Comparison of ENCODE assay signal across 4 worm cellular contexts in the genomic region with DNA sequence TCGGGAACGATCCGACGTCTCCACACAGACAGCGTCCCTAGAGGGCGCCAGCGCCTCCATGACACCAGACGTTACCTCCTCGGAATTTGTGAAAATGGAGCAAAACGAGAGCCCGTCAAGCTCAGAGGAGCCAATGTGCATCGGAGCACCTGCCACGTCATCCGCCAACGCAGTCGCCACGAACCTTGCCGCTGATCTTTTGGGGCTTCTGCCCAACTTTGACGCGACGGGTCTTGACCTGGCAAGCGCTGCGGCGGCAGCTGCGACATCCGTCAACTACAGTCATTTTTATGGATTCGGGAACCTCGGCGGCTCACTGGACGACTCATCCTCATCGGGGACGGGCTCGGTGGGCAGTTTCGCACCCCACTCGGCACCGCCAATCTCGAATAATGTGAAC.
A peak's percentile ranks its signal among the peaks of the same experiment; 100 is the strongest.
TF ChIP-seq lines count a peak whose summit lies in the region.

No protein-coding gene starts in this region.

TF ChIP-seq in whole organism, L4 larva, 104 proteins besides CTCF, POLR2A, EP300 and RAD21:
- TF ChIP-seq set-16 (GFP tag; IDR thresholded peaks at IDR 0.05; lab: Robert Waterston, UW) (peak; percentile 91), sdz-12 (GFP tag; optimal IDR thresholded peaks at IDR 0.05; lab: Kevin White, UChicago) (peak; percentile 16), dve-1 (tag; optimal IDR thresholded peaks at IDR 0.05; lab: Kevin White, UChicago; ENCODE audit: insufficient read depth) (no peak), F44E2.7 (GFP tag; IDR thresholded peaks at IDR 0.05; lab: Robert Waterston, UW) (no peak), ceh-32 (tag; optimal IDR thresholded peaks at IDR 0.05; lab: Kevin White, UChicago; ENCODE audit: poor library complexity) (no peak), snpc-4 (tag; optimal IDR thresholded peaks at IDR 0.05; lab: Kevin White, UChicago) (no peak), aha-1 (tag; lab: Kevin White, UChicago) (peak; percentile 16), madf-9 (GFP tag; conservative IDR thresholded peaks at IDR 0.05; lab: Robert Waterston, UW) (no peak), jun-1 (tag; optimal IDR thresholded peaks at IDR 0.05; lab: Kevin White, UChicago) (no peak), saeg-2 (GFP tag; IDR thresholded peaks at IDR 0.05; lab: Robert Waterston, UW) (no peak), dmd-9 (GFP tag; IDR thresholded peaks at IDR 0.05; lab: Robert Waterston, UW) (no peak), F26F4.8 (GFP tag; conservative IDR thresholded peaks at IDR 0.05; lab: Robert Waterston, UW) (no peak), nhr-48 (tag; optimal IDR thresholded peaks at IDR 0.05; lab: Kevin White, UChicago) (no peak), ces-1 (GFP tag; optimal IDR thresholded peaks at IDR 0.05; lab: Kevin White, UChicago) (no peak), egl-27 (tag; optimal IDR thresholded peaks at IDR 0.05; lab: Kevin White, UChicago) (no peak), gei-8 (GFP tag; optimal IDR thresholded peaks at IDR 0.05; lab: Kevin White, UChicago) (no peak), ztf-11 (tag; optimal IDR thresholded peaks at IDR 0.05; lab: Kevin White, UChicago) (no peak), daf-12 (tag; optimal IDR thresholded peaks at IDR 0.05; lab: Kevin White, UChicago) (no peak), hmg-1.1 (GFP tag; IDR thresholded peaks at IDR 0.05; lab: Robert Waterston, UW) (no peak), lin-13 (GFP tag; optimal IDR thresholded peaks at IDR 0.05; lab: Kevin White, UChicago) (no peak), lin-39 (tag; optimal IDR thresholded peaks at IDR 0.05; lab: Kevin White, UChicago) (no peak)

TF ChIP-seq in whole organism, late embryonic, 69 proteins besides CTCF, POLR2A, EP300 and RAD21:
- no peak for TF ChIP-seq sox-4 (tag; optimal IDR thresholded peaks at IDR 0.05; lab: Kevin White, UChicago)
- TF ChIP-seq hlh-6 (tag; optimal IDR thresholded peaks at IDR 0.05; lab: Kevin White, UChicago): peak; percentile 40

TF ChIP-seq in whole organism, midembryonic, 9 proteins besides CTCF, POLR2A, EP300 and RAD21:
- TF ChIP-seq klf-2 (GFP tag; conservative IDR thresholded peaks at IDR 0.05; lab: Robert Waterston, UW) (no peak), ref-1 (GFP tag; conservative IDR thresholded peaks at IDR 0.05; lab: Robert Waterston, UW) (no peak), cog-1 (tag; optimal IDR thresholded peaks at IDR 0.05; lab: Kevin White, UChicago) (no peak), flt-1 (GFP tag; IDR thresholded peaks at IDR 0.05; lab: Robert Waterston, UW) (no peak), T22C8.4 (GFP tag; IDR thresholded peaks at IDR 0.05; lab: Robert Waterston, UW) (no peak), ztf-29 (GFP tag; IDR thresholded peaks at IDR 0.05; lab: Robert Waterston, UW) (no peak), med-1 (GFP tag; optimal IDR thresholded peaks at IDR 0.05; lab: Kevin White, UChicago; ENCODE audit: insufficient read depth) (no peak), tab-1 (GFP tag; IDR thresholded peaks at IDR 0.05; lab: Robert Waterston, UW) (0 out of 2 replicates have a peak, but pooled peaks have one; percentile 58)

TF ChIP-seq in whole organism, young adult, 124 proteins besides CTCF, POLR2A, EP300 and RAD21:
- no peak for TF ChIP-seq snpc-3.4 (tag; optimal IDR thresholded peaks at IDR 0.05; lab: Kevin White, UChicago)
- no peak for TF ChIP-seq F57C9.4 (tag; optimal IDR thresholded peaks at IDR 0.05; lab: Kevin White, UChicago)
- TF ChIP-seq madf-3 (GFP tag; IDR thresholded peaks at IDR 0.05; lab: Robert Waterston, UW): peak; percentile 65; the same call in 1 of the 2 replicates
- TF ChIP-seq zfh-2 (GFP tag; conservative IDR thresholded peaks at IDR 0.05; lab: Robert Waterston, UW): peak; percentile 76; the same call in 1 of the 2 replicates
- TF ChIP-seq egrh-3 (GFP tag; IDR thresholded peaks at IDR 0.05; lab: Robert Waterston, UW): peak; percentile 71; the same call in 1 of the 2 replicates
- no peak for TF ChIP-seq let-607 (tag; optimal IDR thresholded peaks at IDR 0.05; lab: Kevin White, UChicago)
- no peak for TF ChIP-seq cebp-2 (GFP tag; IDR thresholded peaks at IDR 0.05; lab: Robert Waterston, UW)
- peak; percentile 50; the same call in 1 of the 2 replicates for TF ChIP-seq lin-26 (GFP tag; IDR thresholded peaks at IDR 0.05; lab: Robert Waterston, UW)
- peak; percentile 4 for TF ChIP-seq F22D6.2 (tag; optimal IDR thresholded peaks at IDR 0.05; lab: Kevin White, UChicago)
- TF ChIP-seq Y53G8AR.9 (GFP tag; conservative IDR thresholded peaks at IDR 0.05; lab: Robert Waterston, UW): no peak
- no peak for TF ChIP-seq snpc-1.1 (tag; optimal IDR thresholded peaks at IDR 0.05; lab: Kevin White, UChicago; ENCODE audit: insufficient read depth)
- TF ChIP-seq let-526 (GFP tag; IDR thresholded peaks at IDR 0.05; lab: Robert Waterston, UW): no peak
- peak; percentile 6 for TF ChIP-seq chd-7 (tag; optimal IDR thresholded peaks at IDR 0.05; lab: Kevin White, UChicago)
- TF ChIP-seq mcd-1 (GFP tag; IDR thresholded peaks at IDR 0.05; lab: Robert Waterston, UW): 0 out of 2 replicates have a peak, but pooled peaks have one; percentile 7
- TF ChIP-seq aptf-2 (GFP tag; conservative IDR thresholded peaks at IDR 0.05; lab: Robert Waterston, UW): no peak
- 0 out of 2 replicates have a peak, but pooled peaks have one; percentile 6 for TF ChIP-seq egl-44 (GFP tag; IDR thresholded peaks at IDR 0.05; lab: Robert Waterston, UW)
- TF ChIP-seq lin-35 (GFP tag; optimal IDR thresholded peaks at IDR 0.05; lab: Kevin White, UChicago): no peak
- 0 out of 2 replicates have a peak, but pooled peaks have one; percentile 28 for TF ChIP-seq madf-6 (GFP tag; IDR thresholded peaks at IDR 0.05; lab: Robert Waterston, UW)
